Worm (Caenorhabditis elegans) whole organism, L2 larva: ENCODE measurements around the gene F15E6.10.

Source experiments
- C34F6.9 ChIP-seq: fragments of 150-350 bp; optimal IDR thresholded peaks from 2 replicates; lab custom pipeline; 2014; ENCODE audit warnings: missing biosample characterization, missing genetic modification characterization
- ceh-16 ChIP-seq: fragments of 150-350 bp; optimal IDR thresholded peaks from 2 replicates; lab custom pipeline; 2014; ENCODE audit warnings: missing biosample characterization, missing genetic modification characterization
- ceh-82 ChIP-seq: fragments of 150-350 bp; optimal IDR thresholded peaks from 2 replicates; lab custom pipeline; 2014; ENCODE audit warnings: missing biosample characterization, missing genetic modification characterization
- crh-2 ChIP-seq: sonication (generic microtip); optimal IDR thresholded peaks from 2 replicates; lab custom pipeline; 2017; ENCODE audit warnings: missing biosample characterization, missing genetic modification characterization
- elt-3 ChIP-seq: sonication (generic microtip); optimal IDR thresholded peaks from 2 replicates; lab custom pipeline; 2017; ENCODE audit warnings: missing biosample characterization, missing genetic modification characterization
- lin-39 ChIP-seq: fragments of 150-350 bp; optimal IDR thresholded peaks from 2 replicates; lab custom pipeline; 2014; ENCODE audit warnings: missing biosample characterization, missing genetic modification reagents, missing genetic modification characterization
- mab-5 ChIP-seq: fragments of 150-350 bp; optimal IDR thresholded peaks from 2 replicates; lab custom pipeline; 2014; ENCODE audit warnings: missing biosample characterization, missing genetic modification characterization
- nhr-23 ChIP-seq: fragments of 150-350 bp; optimal IDR thresholded peaks from 2 replicates; lab custom pipeline; 2014; ENCODE audit warnings: missing biosample characterization, missing genetic modification reagents, missing genetic modification characterization
- peb-1 ChIP-seq: fragments of 150-350 bp; optimal IDR thresholded peaks from 2 replicates; lab custom pipeline; 2014; ENCODE audit warnings: missing biosample characterization, missing genetic modification characterization
- unc-62 ChIP-seq: fragments of 150-350 bp; optimal IDR thresholded peaks from 2 replicates; lab custom pipeline; 2014; ENCODE audit warnings: missing biosample characterization, missing genetic modification reagents, missing genetic modification characterization
- zag-1 ChIP-seq: fragments of 150-350 bp; optimal IDR thresholded peaks from 2 replicates; lab custom pipeline; 2014; ENCODE audit warnings: missing biosample characterization, missing genetic modification characterization

- TF ChIP-seq peb-1 (no peak), mab-5 (no peak), elt-3 (tag; lab: Kevin White, UChicago) (no peak), lin-39 (tag; lab: Kevin White, UChicago) (no peak), ceh-82 (no peak), zag-1 (tag; lab: Kevin White, UChicago) (no peak), C34F6.9 (tag; lab: Kevin White, UChicago) (no peak), crh-2 (no peak), unc-62 (no peak), nhr-23 (tag; lab: Kevin White, UChicago) (no peak), ceh-16 (tag; lab: Kevin White, UChicago) (no peak)
Observed at ce11 chrIV:4259433-4259832, 33.2 kb upstream of the F15E6.10 start.
